Fruit fly (Drosophila melanogaster) whole organism, prepupa: ENCODE results near the gene Jon25Bii.

Source experiments
- Blimp-1 ChIP-seq: fragments of 200-800 bp; sonication (Bioruptor generic); optimal IDR thresholded peaks from 3 replicates; lab custom pipeline; 2017; ENCODE audit warnings: missing biosample characterization, missing genetic modification characterization, mild to moderate bottlenecking, moderate library complexity, missing genetic modification reagents
- CG10631 ChIP-seq: fragments of 200-800 bp; sonication (Bioruptor generic); optimal IDR thresholded peaks from 2 replicates; lab custom pipeline; 2016; ENCODE audit warnings: missing biosample characterization, missing genetic modification characterization
- CG10669 ChIP-seq: fragments of 200-800 bp; sonication (Bioruptor generic); optimal IDR thresholded peaks from 3 replicates; lab custom pipeline; 2018; ENCODE audit warnings: missing biosample characterization, mild to moderate bottlenecking, missing genetic modification characterization, moderate library complexity
- CG11294 ChIP-seq: fragments of 200-800 bp; sonication (Bioruptor generic); IDR thresholded peaks from 2 replicates; pipeline ENCODE4 v1.3.6; 2022; ENCODE audit warnings: missing biosample characterization, missing genetic modification characterization
- CG11762 ChIP-seq: fragments of 200-800 bp; sonication (Bioruptor generic); optimal IDR thresholded peaks from 3 replicates; lab custom pipeline; 2016; ENCODE audit warnings: missing biosample characterization, missing genetic modification characterization; ENCODE audit not compliant: insufficient read depth
- CG11902 ChIP-seq: fragments of 200-800 bp; sonication (Bioruptor generic); optimal IDR thresholded peaks from 3 replicates; lab custom pipeline; 2016; ENCODE audit warnings: missing biosample characterization, missing genetic modification characterization
- CG15336 ChIP-seq: fragments of 200-800 bp; sonication (Bioruptor generic); IDR thresholded peaks from 2 replicates; pipeline ENCODE4 v1.3.6; 2022; ENCODE audit warnings: missing biosample characterization, missing genetic modification characterization
- CG16779 ChIP-seq: fragments of 200-800 bp; sonication (Bioruptor generic); optimal IDR thresholded peaks from 3 replicates; lab custom pipeline; 2017; ENCODE audit warnings: missing biosample characterization, mild to moderate bottlenecking, missing genetic modification characterization
- CG31627 ChIP-seq: fragments of 200-800 bp; sonication (Bioruptor generic); optimal IDR thresholded peaks from 3 replicates; lab custom pipeline; 2016; ENCODE audit warnings: missing biosample characterization, missing genetic modification characterization
- CG32006 ChIP-seq: fragments of 200-800 bp; sonication (Bioruptor generic); optimal IDR thresholded peaks from 3 replicates; lab custom pipeline; 2017; ENCODE audit warnings: missing biosample characterization, mild to moderate bottlenecking, missing genetic modification characterization
- CG34406 ChIP-seq: fragments of 200-800 bp; sonication (Bioruptor generic); optimal IDR thresholded peaks from 3 replicates; lab custom pipeline; 2016; ENCODE audit warnings: missing biosample characterization, missing genetic modification characterization
- CG3919 ChIP-seq: fragments of 200-800 bp; sonication (Bioruptor generic); optimal IDR thresholded peaks from 3 replicates; lab custom pipeline; 2016; ENCODE audit warnings: missing biosample characterization, missing genetic modification characterization
- CG4318 ChIP-seq: fragments of 200-800 bp; sonication (Bioruptor generic); optimal IDR thresholded peaks from 3 replicates; lab custom pipeline; 2017; ENCODE audit warnings: missing biosample characterization, mild to moderate bottlenecking, missing genetic modification characterization
- CG6163 ChIP-seq: fragments of 200-800 bp; sonication (Bioruptor generic); IDR thresholded peaks from 3 replicates; pipeline ENCODE4 v1.3.6; 2022; ENCODE audit warnings: missing biosample characterization, missing genetic modification characterization
- CG6276 ChIP-seq: fragments of 200-800 bp; sonication (Bioruptor generic); optimal IDR thresholded peaks from 2 replicates; lab custom pipeline; 2017; ENCODE audit warnings: missing biosample characterization, mild to moderate bottlenecking, missing genetic modification characterization
- CG6792 ChIP-seq: fragments of 200-800 bp; sonication (Bioruptor generic); optimal IDR thresholded peaks from 3 replicates; lab custom pipeline; 2016; ENCODE audit warnings: missing biosample characterization, missing genetic modification characterization
- CG6808 ChIP-seq: fragments of 200-800 bp; sonication (Bioruptor generic); optimal IDR thresholded peaks from 3 replicates; lab custom pipeline; 2017; ENCODE audit warnings: missing biosample characterization, missing genetic modification characterization, mild to moderate bottlenecking, moderate library complexity, missing genetic modification reagents
- CG7368 ChIP-seq: fragments of 200-800 bp; sonication (Bioruptor generic); optimal IDR thresholded peaks from 3 replicates; lab custom pipeline; 2016; ENCODE audit warnings: missing biosample characterization, missing genetic modification characterization
- CG8119 ChIP-seq: fragments of 200-800 bp; sonication (Bioruptor generic); IDR thresholded peaks from 3 replicates; pipeline ENCODE4 v1.3.6; 2022; ENCODE audit warnings: missing biosample characterization, missing genetic modification characterization
- CG8319 ChIP-seq: fragments of 200-800 bp; sonication (Bioruptor generic); optimal IDR thresholded peaks from 3 replicates; lab custom pipeline; 2016; ENCODE audit warnings: missing biosample characterization, missing genetic modification characterization
- CG8632 ChIP-seq: fragments of 200-800 bp; sonication (Bioruptor generic); optimal IDR thresholded peaks from 3 replicates; lab custom pipeline; 2016; ENCODE audit warnings: missing biosample characterization, missing genetic modification characterization
- Eip75B ChIP-seq: fragments of 200-800 bp; sonication (Bioruptor generic); optimal IDR thresholded peaks from 3 replicates; lab custom pipeline; 2016; ENCODE audit warnings: missing biosample characterization, missing genetic modification characterization
- Eip78C ChIP-seq: fragments of 200-800 bp; sonication (Bioruptor generic); peaks from one replicate; lab custom pipeline; 2016; ENCODE audit warnings: missing biosample characterization, missing genetic modification characterization
- Ets21C ChIP-seq: fragments of 200-800 bp; sonication (Bioruptor generic); optimal IDR thresholded peaks from 3 replicates; lab custom pipeline; 2016; ENCODE audit warnings: missing biosample characterization, missing genetic modification characterization
- Ets96B ChIP-seq: fragments of 200-800 bp; optimal IDR thresholded peaks from 2 replicates; lab custom pipeline; 2019; ENCODE audit warnings: missing biosample characterization, mild to moderate bottlenecking, missing genetic modification characterization, moderate library complexity
- Hr38 ChIP-seq: sonication (Bioruptor generic); optimal IDR thresholded peaks from 2 replicates; lab custom pipeline; 2016; ENCODE audit warnings: missing biosample characterization, missing genetic modification characterization
- Hr39 ChIP-seq: fragments of 200-800 bp; sonication (Bioruptor generic); optimal IDR thresholded peaks from 2 replicates; lab custom pipeline; 2016; ENCODE audit warnings: missing biosample characterization, missing genetic modification characterization
- Hr4 ChIP-seq: fragments of 200-800 bp; sonication (Bioruptor generic); optimal IDR thresholded peaks from 3 replicates; lab custom pipeline; 2016; ENCODE audit warnings: missing biosample characterization, missing genetic modification characterization
- Lpt ChIP-seq: fragments of 200-800 bp; sonication (Bioruptor generic); optimal IDR thresholded peaks from 3 replicates; lab custom pipeline; 2016; ENCODE audit warnings: missing biosample characterization, missing genetic modification characterization
- Met ChIP-seq: fragments of 200-800 bp; sonication (Bioruptor generic); optimal IDR thresholded peaks from 3 replicates; lab custom pipeline; 2016; ENCODE audit warnings: missing biosample characterization, missing genetic modification characterization
- OdsH ChIP-seq: fragments of 200-800 bp; sonication (Bioruptor generic); optimal IDR thresholded peaks from 3 replicates; lab custom pipeline; 2016; ENCODE audit warnings: missing biosample characterization, missing genetic modification characterization
- Smox ChIP-seq: fragments of 200-800 bp; sonication (Bioruptor generic); optimal IDR thresholded peaks from 3 replicates; lab custom pipeline; 2016; ENCODE audit warnings: missing biosample characterization, missing genetic modification characterization
- Sox102F ChIP-seq: fragments of 200-800 bp; sonication (Bioruptor generic); optimal IDR thresholded peaks from 2 replicates; lab custom pipeline; 2016; ENCODE audit warnings: missing biosample characterization, mild to moderate bottlenecking, missing genetic modification characterization
- Sox14 ChIP-seq: fragments of 200-800 bp; sonication (Bioruptor generic); optimal IDR thresholded peaks from 3 replicates; lab custom pipeline; 2016; ENCODE audit warnings: missing biosample characterization, missing genetic modification characterization
- achi ChIP-seq: fragments of 200-800 bp; sonication (Bioruptor generic); optimal IDR thresholded peaks from 3 replicates; lab custom pipeline; 2016; ENCODE audit warnings: missing biosample characterization, missing genetic modification characterization
- acj6 ChIP-seq: fragments of 200-800 bp; sonication (Bioruptor generic); optimal IDR thresholded peaks from 3 replicates; lab custom pipeline; 2016; ENCODE audit warnings: missing biosample characterization, missing genetic modification characterization
- cyc ChIP-seq: fragments of 200-800 bp; sonication (Bioruptor generic); optimal IDR thresholded peaks from 3 replicates; lab custom pipeline; 2016; ENCODE audit warnings: missing biosample characterization, missing genetic modification characterization
- dac ChIP-seq: fragments of 200-800 bp; sonication (Bioruptor generic); optimal IDR thresholded peaks from 2 replicates; lab custom pipeline; 2017; ENCODE audit warnings: missing biosample characterization, mild to moderate bottlenecking, missing genetic modification characterization
- dsx ChIP-seq: fragments of 200-800 bp; optimal IDR thresholded peaks from 3 replicates; lab custom pipeline; 2019; ENCODE audit warnings: missing biosample characterization, mild to moderate bottlenecking, missing genetic modification characterization, moderate library complexity; ENCODE audit not compliant: poor library complexity, severe bottlenecking
- eg ChIP-seq: fragments of 200-800 bp; sonication (Bioruptor generic); IDR thresholded peaks from 3 replicates; pipeline ENCODE4 v1.3.6; 2022; ENCODE audit warnings: missing biosample characterization, missing genetic modification characterization
- esn ChIP-seq: fragments of 200-800 bp; sonication (Bioruptor generic); optimal IDR thresholded peaks from 2 replicates; lab custom pipeline; 2016; ENCODE audit warnings: missing biosample characterization, mild to moderate bottlenecking, missing genetic modification characterization, moderate library complexity
- fd59A ChIP-seq: fragments of 200-800 bp; sonication (Bioruptor generic); optimal IDR thresholded peaks from 2 replicates; lab custom pipeline; 2017; ENCODE audit warnings: missing biosample characterization, mild to moderate bottlenecking, missing genetic modification characterization, missing genetic modification reagents
- fd85E ChIP-seq: fragments of 200-800 bp; sonication (Bioruptor generic); optimal IDR thresholded peaks from 3 replicates; lab custom pipeline; 2016; ENCODE audit warnings: missing biosample characterization, missing genetic modification characterization
- fkh ChIP-seq: fragments of 200-800 bp; sonication (Bioruptor generic); optimal IDR thresholded peaks from 3 replicates; lab custom pipeline; 2017; ENCODE audit warnings: missing biosample characterization, mild to moderate bottlenecking, missing genetic modification characterization, moderate library complexity
- lz ChIP-seq: fragments of 200-800 bp; sonication (Bioruptor generic); optimal IDR thresholded peaks from 3 replicates; lab custom pipeline; 2016; ENCODE audit warnings: missing biosample characterization, missing genetic modification characterization
- net ChIP-seq: fragments of 200-800 bp; sonication (Bioruptor generic); optimal IDR thresholded peaks from 3 replicates; lab custom pipeline; 2016; ENCODE audit warnings: missing biosample characterization, missing genetic modification characterization
- pdm3 ChIP-seq: fragments of 200-800 bp; sonication (Bioruptor generic); optimal IDR thresholded peaks from 3 replicates; lab custom pipeline; 2016; ENCODE audit warnings: missing biosample characterization, missing genetic modification characterization
- salr ChIP-seq, 2 experiments: fragments of 200-800 bp; sonication (Bioruptor generic); optimal IDR thresholded peaks; 3 replicates each; lab custom pipeline; 2016 to 2018; ENCODE audit warnings: missing biosample characterization in 2 of 2, missing genetic modification characterization in 2 of 2, mild to moderate bottlenecking in 1 of 2
- spab ChIP-seq: fragments of 200-800 bp; sonication (Bioruptor generic); optimal IDR thresholded peaks from 2 replicates; lab custom pipeline; 2017; ENCODE audit warnings: missing biosample characterization, mild to moderate bottlenecking, missing genetic modification characterization, missing genetic modification reagents
- svp ChIP-seq: fragments of 200-800 bp; sonication (Bioruptor generic); peaks from one replicate; lab custom pipeline; 2016; ENCODE audit warnings: missing biosample characterization, missing genetic modification characterization
- topi ChIP-seq: fragments of 200-800 bp; sonication (Bioruptor generic); optimal IDR thresholded peaks from 3 replicates; lab custom pipeline; 2016; ENCODE audit warnings: missing biosample characterization, missing genetic modification characterization
- vri ChIP-seq: fragments of 200-800 bp; sonication (Bioruptor generic); optimal IDR thresholded peaks from 3 replicates; lab custom pipeline; 2016; ENCODE audit warnings: missing biosample characterization, mild to moderate bottlenecking, missing genetic modification characterization

The Jon25Bii gene

dm6 chr2L:5000287-5000871 is 47.4 kb upstream of the Jon25Bii start:
- peak; percentile 85 for TF ChIP-seq CG6163 (GFP tag; lab: Robert Waterston, UW)
- TF ChIP-seq fkh (GFP tag; lab: Kevin White, UChicago): peak; percentile 69
- peak; percentile 79 for TF ChIP-seq Hr39 (GFP tag; lab: Kevin White, UChicago)
- TF ChIP-seq CG11762 (GFP tag; lab: Kevin White, UChicago): peak; percentile 72
- TF ChIP-seq topi (GFP tag; lab: Kevin White, UChicago): peak; percentile 88
- TF ChIP-seq Hr4 (GFP tag; lab: Kevin White, UChicago): peak; percentile 73
- peak; percentile 80 for TF ChIP-seq Ets21C (GFP tag; lab: Kevin White, UChicago)
- peak; percentile 83 for TF ChIP-seq dsx (GFP tag; lab: Kevin White, UChicago)
- peak; percentile 83 for TF ChIP-seq CG10669 (GFP tag; lab: Kevin White, UChicago)
- peak; percentile 75 for TF ChIP-seq cyc (GFP tag; lab: Kevin White, UChicago)
- TF ChIP-seq CG6808: peak; percentile 91
- peak; percentile 81 for TF ChIP-seq OdsH (GFP tag; lab: Kevin White, UChicago)
- peak; percentile 85 for TF ChIP-seq Met (GFP tag; lab: Kevin White, UChicago)
- TF ChIP-seq salr (GFP tag; optimal IDR thresholded peaks at IDR 0.05; lab: Kevin White, UChicago): peak; percentile 70 to 82
- TF ChIP-seq achi (GFP tag; lab: Kevin White, UChicago): peak; percentile 73
- TF ChIP-seq CG6792 (GFP tag; lab: Kevin White, UChicago): peak; percentile 87
- peak; percentile 85 for TF ChIP-seq Sox14 (GFP tag; lab: Kevin White, UChicago)
- peak; percentile 80 for TF ChIP-seq Eip75B (GFP tag; lab: Kevin White, UChicago)
- peak; percentile 92 for TF ChIP-seq lz
- TF ChIP-seq CG8319 (GFP tag; lab: Kevin White, UChicago): peak; percentile 53
- peak; percentile 70 for TF ChIP-seq CG32006 (GFP tag; lab: Kevin White, UChicago)
- peak; percentile 67 for TF ChIP-seq CG16779 (tag; lab: Kevin White, UChicago)
- peak; percentile 87 for TF ChIP-seq CG15336 (GFP tag; lab: Robert Waterston, UW)
- TF ChIP-seq Sox102F (GFP tag; lab: Kevin White, UChicago): peak; percentile 86
- TF ChIP-seq vri (GFP tag; lab: Kevin White, UChicago): peak; percentile 88
- TF ChIP-seq eg (GFP tag; lab: Robert Waterston, UW): peak; percentile 69
- peak; percentile 80 for TF ChIP-seq CG34406 (GFP tag; lab: Kevin White, UChicago)
- peak; percentile 79 for TF ChIP-seq CG8632 (GFP tag; lab: Kevin White, UChicago)
- peak; percentile 46 for TF ChIP-seq Lpt (GFP tag; lab: Kevin White, UChicago)
- TF ChIP-seq fd59A (GFP tag; lab: Kevin White, UChicago): peak; percentile 88
- peak; percentile 67 for TF ChIP-seq CG11902
- TF ChIP-seq CG10631: peak; percentile 78
- peak; percentile 84 for TF ChIP-seq CG3919 (GFP tag; lab: Kevin White, UChicago)
- TF ChIP-seq Blimp-1 (GFP tag; lab: Kevin White, UChicago): peak; percentile 57
- TF ChIP-seq svp (GFP tag; lab: Kevin White, UChicago): peak; percentile 92
- TF ChIP-seq Eip78C: peak; percentile 96
- TF ChIP-seq CG4318 (GFP tag; lab: Kevin White, UChicago): peak; percentile 45
- TF ChIP-seq CG8119 (GFP tag; lab: Robert Waterston, UW): peak; percentile 82
- peak; percentile 60 for TF ChIP-seq fd85E
- peak; percentile 84 for TF ChIP-seq acj6 (GFP tag; lab: Kevin White, UChicago)
- TF ChIP-seq spab: peak; percentile 84
- peak; percentile 64 for TF ChIP-seq CG11294 (GFP tag; lab: Robert Waterston, UW)
- no peak for TF ChIP-seq Hr38 (GFP tag; lab: Kevin White, UChicago)
- peak; percentile 94 for TF ChIP-seq esn (GFP tag; lab: Kevin White, UChicago)
- peak; percentile 86 for TF ChIP-seq Smox (GFP tag; lab: Kevin White, UChicago)
- peak; percentile 74 for TF ChIP-seq net
- TF ChIP-seq Ets96B: peak; percentile 87
- peak; percentile 88 for TF ChIP-seq pdm3
- TF ChIP-seq dac (GFP tag; lab: Kevin White, UChicago): peak; percentile 2
- peak; percentile 73 for TF ChIP-seq CG7368 (GFP tag; lab: Kevin White, UChicago)
- peak; percentile 62 for TF ChIP-seq CG6276 (GFP tag; lab: Kevin White, UChicago)
- peak; percentile 87 for TF ChIP-seq CG31627
